Worm (Caenorhabditis elegans) whole organism, L3 larva: ENCODE measurements around the gene clec-233.

Source experiments
- R02D3.7 ChIP-seq: fragments of 150-350 bp; optimal IDR thresholded peaks from 2 replicates; lab custom pipeline; 2014; ENCODE audit warnings: missing biosample characterization, missing genetic modification characterization
- ZK546.5 ChIP-seq: sonication (generic microtip); optimal IDR thresholded peaks from 2 replicates; lab custom pipeline; 2017; ENCODE audit warnings: missing biosample characterization, missing genetic modification characterization
- aly-2 ChIP-seq: fragments of 150-350 bp; optimal IDR thresholded peaks from 2 replicates; lab custom pipeline; 2014; ENCODE audit warnings: missing biosample characterization, missing genetic modification characterization
- ama-1 ChIP-seq: fragments of 150-350 bp; optimal IDR thresholded peaks from 2 replicates; lab custom pipeline; 2018
- ceh-16 ChIP-seq: sonication (generic microtip); optimal IDR thresholded peaks from 2 replicates; lab custom pipeline; 2017; ENCODE audit warnings: missing biosample characterization, missing genetic modification characterization
- ceh-28 ChIP-seq: fragments of 150-350 bp; optimal IDR thresholded peaks from 2 replicates; lab custom pipeline; 2014; ENCODE audit warnings: missing biosample characterization, missing genetic modification reagents, missing genetic modification characterization
- ceh-9 ChIP-seq: sonication (generic microtip); optimal IDR thresholded peaks from 2 replicates; lab custom pipeline; 2018; ENCODE audit warnings: missing biosample characterization, missing genetic modification characterization
- daf-12 ChIP-seq: fragments of 150-350 bp; optimal IDR thresholded peaks from 2 replicates; lab custom pipeline; 2014; ENCODE audit warnings: missing biosample characterization, missing genetic modification reagents, missing genetic modification characterization
- egl-27 ChIP-seq: sonication (generic microtip); optimal IDR thresholded peaks from 4 replicates; lab custom pipeline; 2017; ENCODE audit warnings: missing biosample characterization, missing genetic modification reagents, missing genetic modification characterization
- egl-5 ChIP-seq: fragments of 150-350 bp; optimal IDR thresholded peaks from 2 replicates; lab custom pipeline; 2017; ENCODE audit warnings: missing biosample characterization, missing genetic modification reagents, missing genetic modification characterization, inconsistent platforms
- elt-2 ChIP-seq: sonication (generic microtip); optimal IDR thresholded peaks from 2 replicates; lab custom pipeline; 2016; ENCODE audit warnings: missing genetic modification reagents, mild to moderate bottlenecking, missing genetic modification characterization, missing compliant biosample characterization
- eor-1 ChIP-seq, 2 experiments: fragments of 150-350 bp; optimal IDR thresholded peaks; 2 replicates each; lab custom pipeline; 2014 to 2018; ENCODE audit warnings: missing biosample characterization in 2 of 2, missing genetic modification characterization in 2 of 2
- fkh-10 ChIP-seq: sonication (generic microtip); optimal IDR thresholded peaks from 2 replicates; lab custom pipeline; 2017; ENCODE audit warnings: missing biosample characterization, missing genetic modification reagents, missing genetic modification characterization
- hmg-11 ChIP-seq: sonication (generic microtip); optimal IDR thresholded peaks from 2 replicates; lab custom pipeline; 2016; ENCODE audit warnings: missing genetic modification characterization, missing compliant biosample characterization
- jun-1 ChIP-seq: fragments of 150-350 bp; optimal IDR thresholded peaks from 2 replicates; lab custom pipeline; 2014; ENCODE audit warnings: missing biosample characterization, missing genetic modification reagents, missing genetic modification characterization
- lin-15B ChIP-seq: fragments of 150-350 bp; optimal IDR thresholded peaks from 2 replicates; lab custom pipeline; 2014; ENCODE audit warnings: missing biosample characterization, missing genetic modification characterization
- mdl-1 ChIP-seq: fragments of 150-350 bp; optimal IDR thresholded peaks from 2 replicates; lab custom pipeline; 2014; ENCODE audit warnings: missing biosample characterization, missing genetic modification characterization
- mml-1 ChIP-seq: fragments of 150-350 bp; sonication (generic microtip); optimal IDR thresholded peaks from 3 replicates; lab custom pipeline; 2014; ENCODE audit warnings: missing biosample characterization, missing genetic modification characterization
- nfya-1 ChIP-seq: sonication (generic microtip); optimal IDR thresholded peaks from 2 replicates; lab custom pipeline; 2017; ENCODE audit warnings: missing genetic modification characterization, mild to moderate bottlenecking, missing compliant biosample characterization, antibody characterized with exemption, moderate library complexity; ENCODE audit not compliant: insufficient read depth
- nhr-12 ChIP-seq: fragments of 150-350 bp; optimal IDR thresholded peaks from 2 replicates; lab custom pipeline; 2014; ENCODE audit warnings: missing biosample characterization, missing genetic modification characterization
- nhr-23 ChIP-seq: fragments of 150-350 bp; optimal IDR thresholded peaks from 2 replicates; lab custom pipeline; 2014; ENCODE audit warnings: missing biosample characterization, missing genetic modification reagents, missing genetic modification characterization
- nhr-237 ChIP-seq: fragments of 150-350 bp; optimal IDR thresholded peaks from 2 replicates; lab custom pipeline; 2014; ENCODE audit warnings: missing biosample characterization, missing genetic modification characterization
- nhr-25 ChIP-seq: sonication (generic microtip); optimal IDR thresholded peaks from 2 replicates; lab custom pipeline; 2017; ENCODE audit warnings: missing biosample characterization, missing genetic modification characterization
- nhr-28 ChIP-seq: fragments of 150-350 bp; optimal IDR thresholded peaks from 2 replicates; lab custom pipeline; 2014; ENCODE audit warnings: missing biosample characterization, missing genetic modification characterization
- nhr-43 ChIP-seq: sonication (generic microtip); optimal IDR thresholded peaks from 2 replicates; lab custom pipeline; 2016; ENCODE audit warnings: mild to moderate bottlenecking, missing genetic modification characterization, missing compliant biosample characterization; ENCODE audit not compliant: poor library complexity, severe bottlenecking
- nhr-67 ChIP-seq: fragments of 150-350 bp; optimal IDR thresholded peaks from 2 replicates; lab custom pipeline; 2014; ENCODE audit warnings: missing biosample characterization, missing genetic modification characterization
- nhr-77 ChIP-seq: fragments of 150-350 bp; optimal IDR thresholded peaks from 2 replicates; lab custom pipeline; 2014; ENCODE audit warnings: missing biosample characterization, missing genetic modification characterization
- pha-4 ChIP-seq: fragments of 150-350 bp; optimal IDR thresholded peaks from 2 replicates; lab custom pipeline; 2014; ENCODE audit warnings: missing biosample characterization, missing genetic modification reagents, missing genetic modification characterization
- pqm-1 ChIP-seq: fragments of 150-350 bp; optimal IDR thresholded peaks from 2 replicates; lab custom pipeline; 2017; ENCODE audit warnings: missing biosample characterization, missing genetic modification characterization, inconsistent platforms
- skn-1 ChIP-seq: fragments of 150-350 bp; optimal IDR thresholded peaks from 2 replicates; lab custom pipeline; 2014; ENCODE audit warnings: missing biosample characterization, missing genetic modification characterization
- snpc-4 ChIP-seq: fragments of 150-350 bp; optimal IDR thresholded peaks from 2 replicates; lab custom pipeline; 2014; ENCODE audit warnings: missing biosample characterization, missing genetic modification characterization
- tbx-2 ChIP-seq: sonication (generic microtip); optimal IDR thresholded peaks from 2 replicates; lab custom pipeline; 2016; ENCODE audit warnings: mild to moderate bottlenecking, missing genetic modification characterization, missing compliant biosample characterization
- unc-39 ChIP-seq: sonication (generic microtip); optimal IDR thresholded peaks from 4 replicates; lab custom pipeline; 2017; ENCODE audit warnings: missing biosample characterization, missing genetic modification characterization
- unc-62 ChIP-seq: fragments of 150-350 bp; sonication (generic microtip); optimal IDR thresholded peaks from 4 replicates; lab custom pipeline; 2014; ENCODE audit warnings: missing biosample characterization, missing genetic modification reagents, missing genetic modification characterization
- ztf-11 ChIP-seq: fragments of 150-350 bp; optimal IDR thresholded peaks from 2 replicates; lab custom pipeline; 2014; ENCODE audit warnings: missing biosample characterization, missing genetic modification characterization
- ztf-4 ChIP-seq: fragments of 150-350 bp; optimal IDR thresholded peaks from 2 replicates; lab custom pipeline; 2014; ENCODE audit warnings: missing biosample characterization, missing genetic modification characterization

clec-233 gene

DNA sequence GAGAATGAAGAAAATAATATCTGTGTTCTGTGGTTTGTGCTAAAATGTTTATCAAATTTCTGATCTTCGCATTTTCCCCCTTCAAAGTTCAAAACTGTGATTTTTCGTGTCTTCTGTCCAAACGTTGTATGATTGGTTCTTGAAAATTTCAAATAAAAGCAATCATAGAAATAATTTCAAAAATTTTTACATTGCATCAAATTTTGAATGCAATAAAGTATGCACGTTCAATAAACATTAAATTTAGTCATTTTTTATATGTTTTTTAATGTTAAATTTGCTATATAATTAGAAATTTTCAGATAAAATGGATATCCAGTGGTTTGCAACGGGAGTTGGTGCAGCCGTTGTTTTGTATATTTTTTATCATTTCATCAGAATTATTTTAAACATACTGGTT is 9.7 kb upstream of the clec-233 start, which contains the start of gene stdh-2:
Gene stdh-2, plus strand, starts transcription at position 301 of the 400 bp plus-strand sequence.
- TF ChIP-seq nhr-237 (tag; lab: Kevin White, UChicago) (no peak), egl-5 (no peak), tbx-2 (tag; lab: Kevin White, UChicago) (no peak), ZK546.5 (no peak), ztf-4 (tag; lab: Kevin White, UChicago) (no peak), lin-15B (no peak), ztf-11 (tag; lab: Kevin White, UChicago) (no peak), eor-1 (tag; optimal IDR thresholded peaks at IDR 0.05; lab: Kevin White, UChicago) (no peak), ceh-9 (no peak), pqm-1 (tag; lab: Kevin White, UChicago) (no peak), snpc-4 (tag; lab: Kevin White, UChicago) (no peak), hmg-11 (tag; lab: Kevin White, UChicago) (no peak), jun-1 (tag; lab: Kevin White, UChicago) (no peak), nhr-43 (tag; lab: Kevin White, UChicago) (no peak), nhr-23 (tag; lab: Kevin White, UChicago) (no peak), fkh-10 (GFP tag; lab: Kevin White, UChicago) (no peak)

ce11 chrV:16225524-16226116 is 8.1 kb upstream of the clec-233 start:
- TF ChIP-seq snpc-4 (tag; lab: Kevin White, UChicago) = peak; percentile 22
- no peak for TF ChIP-seq nhr-67 (tag; lab: Kevin White, UChicago)

- no peak for TF ChIP-seq pha-4 (tag; lab: Kevin White, UChicago)
- TF ChIP-seq ama-1 = no peak
- TF ChIP-seq nhr-77 (tag; lab: Kevin White, UChicago) = no peak
- no peak for TF ChIP-seq daf-12
- no peak for TF ChIP-seq egl-5
- no peak for TF ChIP-seq nhr-23 (tag; lab: Kevin White, UChicago)
- TF ChIP-seq mml-1 (tag; lab: Kevin White, UChicago) = no peak
- no peak for TF ChIP-seq skn-1
- no peak for TF ChIP-seq nfya-1 (tag; lab: Kevin White, UChicago)
Measured at ce11 chrV:16226581-16226980, 7.1 kb upstream of the clec-233 start, which contains the start of gene F11A5.13. Gene F11A5.13 (minus strand): TSS chrV:16226681.

ce11 chrV:16229439-16229838 is 4.3 kb upstream of the clec-233 start:
- TF ChIP-seq unc-62 (GFP tag; lab: Kevin White, UChicago) (no peak), nfya-1 (tag; lab: Kevin White, UChicago) (no peak), unc-39 (tag; lab: Kevin White, UChicago) (no peak), aly-2 (no peak), pqm-1 (tag; lab: Kevin White, UChicago) (no peak), skn-1 (no peak), hmg-11 (tag; lab: Kevin White, UChicago) (no peak), nhr-12 (no peak)

ce11 chrV:16229896-16230295 is 3.8 kb upstream of the clec-233 start, which contains the start of the genes F21H7.2 and F21H7.12:
Gene F21H7.2 (minus strand): TSS chrV:16229996.
Gene F21H7.12 (plus strand): TSS chrV:16230165.
- TF ChIP-seq nhr-28 (tag; lab: Kevin White, UChicago) = no peak
- no peak for TF ChIP-seq nhr-43 (tag; lab: Kevin White, UChicago)
- TF ChIP-seq nhr-23 (tag; lab: Kevin White, UChicago) = no peak
- TF ChIP-seq nhr-25 (tag; lab: Kevin White, UChicago) = no peak
- TF ChIP-seq jun-1 (tag; lab: Kevin White, UChicago) = no peak
- no peak for TF ChIP-seq mdl-1 (tag; lab: Kevin White, UChicago)
- TF ChIP-seq R02D3.7 (tag; lab: Kevin White, UChicago) = no peak

DNA sequence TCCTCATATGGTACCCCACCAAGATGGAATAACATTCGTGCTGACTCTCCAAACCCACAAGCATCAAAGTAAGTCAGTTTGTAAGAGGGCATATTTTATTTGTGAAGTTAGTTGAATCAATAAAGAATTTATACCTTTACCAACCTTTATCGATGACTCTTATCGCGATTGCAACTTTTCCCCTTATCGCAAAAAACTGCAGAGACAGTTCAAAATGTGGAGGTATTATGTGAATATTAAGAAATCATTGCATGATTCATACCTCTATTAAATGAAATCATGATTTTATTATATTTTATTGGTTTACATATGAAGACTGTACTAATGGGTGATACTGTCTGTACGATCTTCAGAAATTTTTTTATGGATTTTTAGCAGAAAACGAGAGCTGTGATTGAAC is 1.5 kb upstream of the clec-233 start, which contains the start of gene gst-22:
Gene gst-22, minus strand, starts transcription at position 103 of the 400 bp plus-strand sequence.
- peak; percentile 2 for TF ChIP-seq ceh-28 (tag; lab: Kevin White, UChicago)
- no peak for TF ChIP-seq ceh-16
- peak; percentile 92 for TF ChIP-seq elt-2 (tag; lab: Kevin White, UChicago)
- no peak for TF ChIP-seq nhr-28 (tag; lab: Kevin White, UChicago)
- TF ChIP-seq hmg-11 (tag; lab: Kevin White, UChicago) = no peak
- TF ChIP-seq egl-27 (tag; lab: Kevin White, UChicago) = no peak
- TF ChIP-seq jun-1 (tag; lab: Kevin White, UChicago) = peak; percentile 48
- peak; percentile 97 for TF ChIP-seq pqm-1 (tag; lab: Kevin White, UChicago)
